Worm (Caenorhabditis elegans) whole organism, young adult: ENCODE measurements around the gene eat-4.

Experiments
- F22D6.2 ChIP-seq: sonication (generic microtip); optimal IDR thresholded peaks from 2 replicates; lab custom pipeline; 2016; ENCODE audit warnings: mild to moderate bottlenecking, missing genetic modification characterization, missing compliant biosample characterization
- attf-6 ChIP-seq: fragments of 200-800 bp; sonication (Bioruptor generic); IDR thresholded peaks from 2 replicates; pipeline ENCODE4 v1.3.6; 2022; ENCODE audit warnings: missing genetic modification reagents, missing genetic modification characterization, missing compliant biosample characterization
- ccch-3 ChIP-seq: fragments of 200-800 bp; sonication (Bioruptor generic); optimal IDR thresholded peaks from 2 replicates; lab custom pipeline; 2018; ENCODE audit warnings: mild to moderate bottlenecking, missing genetic modification characterization, missing compliant biosample characterization
- dpff-1 ChIP-seq: sonication (generic microtip); optimal IDR thresholded peaks from 2 replicates; lab custom pipeline; 2017; ENCODE audit warnings: mild to moderate bottlenecking, missing genetic modification characterization, missing compliant biosample characterization
- dpl-1 ChIP-seq: fragments of 150-350 bp; optimal IDR thresholded peaks from 2 replicates; lab custom pipeline; 2014; ENCODE audit warnings: missing biosample characterization, missing genetic modification reagents, missing genetic modification characterization
- ets-4 ChIP-seq: fragments of 200-800 bp; sonication (Bioruptor generic); optimal IDR thresholded peaks from 2 replicates; lab custom pipeline; 2018; ENCODE audit warnings: mild to moderate bottlenecking, missing genetic modification characterization, missing compliant biosample characterization
- hrde-1 ChIP-seq: sonication (generic microtip); optimal IDR thresholded peaks from 2 replicates; lab custom pipeline; 2016; ENCODE audit warnings: missing genetic modification characterization, mild to moderate bottlenecking, missing compliant biosample characterization, moderate library complexity, missing genotype, missing genetic modification reagents, borderline replicate concordance
- lin-40 ChIP-seq: sonication (generic microtip); optimal IDR thresholded peaks from 2 replicates; lab custom pipeline; 2016; ENCODE audit warnings: missing genetic modification characterization, mild to moderate bottlenecking, missing compliant biosample characterization, missing genotype, missing genetic modification reagents
- lin-54 ChIP-seq: fragments of 200-800 bp; sonication (Bioruptor generic); optimal IDR thresholded peaks from 2 replicates; lab custom pipeline; 2018; ENCODE audit warnings: mild to moderate bottlenecking, missing genetic modification characterization, missing compliant biosample characterization
- nhr-90 ChIP-seq: sonication (generic microtip); optimal IDR thresholded peaks from 2 replicates; lab custom pipeline; 2016; ENCODE audit warnings: missing genotype, mild to moderate bottlenecking, missing genetic modification characterization, missing compliant biosample characterization
- zim-3 ChIP-seq: sonication (generic microtip); optimal IDR thresholded peaks from 2 replicates; lab custom pipeline; 2017; ENCODE audit warnings: mild to moderate bottlenecking, missing genetic modification characterization, moderate library complexity, missing compliant biosample characterization
- ztf-3 ChIP-seq: fragments of 200-800 bp; sonication (Bioruptor generic); optimal IDR thresholded peaks from 2 replicates; lab custom pipeline; 2018; ENCODE audit warnings: mild to moderate bottlenecking, missing genetic modification characterization, missing compliant biosample characterization

ce11 chrIII:9152950-9153349 is 16.3 kb downstream of the eat-4 start:
- TF ChIP-seq dpff-1 (tag; lab: Kevin White, UChicago) = no peak
- TF ChIP-seq lin-40 (tag; lab: Kevin White, UChicago) = no peak
- TF ChIP-seq zim-3 (tag; lab: Kevin White, UChicago) = no peak
- no peak for TF ChIP-seq hrde-1 (tag; lab: Kevin White, UChicago)
- no peak for TF ChIP-seq ccch-3 (GFP tag; lab: Kevin White, UChicago)
- TF ChIP-seq ets-4 (GFP tag; lab: Kevin White, UChicago) = no peak
- TF ChIP-seq lin-54 (GFP tag; lab: Kevin White, UChicago) = no peak
- no peak for TF ChIP-seq ztf-3 (GFP tag; lab: Kevin White, UChicago)
- no peak for TF ChIP-seq F22D6.2 (tag; lab: Kevin White, UChicago)
- no peak for TF ChIP-seq attf-6 (GFP tag; lab: Robert Waterston, UW)
- no peak for TF ChIP-seq nhr-90 (tag; lab: Kevin White, UChicago)
- TF ChIP-seq dpl-1 (GFP tag; lab: Kevin White, UChicago) = no peak
